Worm (Caenorhabditis elegans) whole organism, L4 larva: ENCODE data around the gene srd-21.

Experiments used
- F49E8.2 ChIP-seq: sonication (generic microtip); optimal IDR thresholded peaks from 2 replicates; lab custom pipeline; 2016; ENCODE audit warnings: missing compliant biosample characterization, mild to moderate bottlenecking, missing genetic modification characterization, borderline replicate concordance
- T26A8.4 ChIP-seq: fragments of 200-800 bp; sonication (Bioruptor generic); IDR thresholded peaks from 2 replicates; pipeline ENCODE4 v1.3.6; 2022; ENCODE audit warnings: missing genetic modification characterization, missing compliant biosample characterization
- Y105C5A.15 ChIP-seq: fragments of 200-800 bp; sonication (Bioruptor generic); IDR thresholded peaks from 2 replicates; pipeline ENCODE4 v1.3.6; 2022; ENCODE audit warnings: missing genetic modification characterization, missing compliant biosample characterization
- Y5F2A.4 ChIP-seq: fragments of 200-800 bp; sonication (Bioruptor generic); optimal IDR thresholded peaks from 2 replicates; lab custom pipeline; 2018; ENCODE audit warnings: mild to moderate bottlenecking, missing genetic modification characterization, missing compliant biosample characterization
- arid-1 ChIP-seq: fragments of 200-800 bp; sonication (Bioruptor generic); conservative IDR thresholded peaks from 2 replicates; pipeline ENCODE4 v1.3.6; 2022; ENCODE audit warnings: missing genetic modification reagents, missing genetic modification characterization, missing compliant biosample characterization
- ceh-44 ChIP-seq: fragments of 200-800 bp; sonication (Bioruptor generic); IDR thresholded peaks from 2 replicates; pipeline ENCODE4 v1.3.6; 2022; ENCODE audit warnings: missing genetic modification reagents, missing genetic modification characterization, missing compliant biosample characterization
- ceh-62 ChIP-seq: sonication (generic microtip); optimal IDR thresholded peaks from 2 replicates; lab custom pipeline; 2017; ENCODE audit warnings: missing biosample characterization, missing genetic modification characterization
- cey-2 ChIP-seq: sonication (generic microtip); optimal IDR thresholded peaks from 3 replicates; lab custom pipeline; 2017; ENCODE audit warnings: missing genetic modification characterization, mild to moderate bottlenecking, missing compliant biosample characterization, antibody characterized with exemption, borderline replicate concordance; ENCODE audit not compliant: insufficient read depth
- ctbp-1 ChIP-seq: fragments of 200-800 bp; sonication (Bioruptor generic); IDR thresholded peaks from 2 replicates; pipeline ENCODE4 v1.3.6; 2022; ENCODE audit warnings: missing genetic modification reagents, missing genetic modification characterization, missing compliant biosample characterization
- daf-12 ChIP-seq: fragments of 150-350 bp; optimal IDR thresholded peaks from 2 replicates; lab custom pipeline; 2014; ENCODE audit warnings: missing biosample characterization, missing genetic modification reagents, missing genetic modification characterization
- dmd-6 ChIP-seq: fragments of 200-800 bp; sonication (Bioruptor generic); IDR thresholded peaks from 2 replicates; pipeline ENCODE4 v1.3.6; 2022; ENCODE audit warnings: missing genetic modification reagents, missing genetic modification characterization, missing compliant biosample characterization
- dpl-1 ChIP-seq: fragments of 150-350 bp; optimal IDR thresholded peaks from 2 replicates; lab custom pipeline; 2014; ENCODE audit warnings: missing biosample characterization, missing genetic modification reagents, missing genetic modification characterization
- duxl-1 ChIP-seq: sonication (generic microtip); optimal IDR thresholded peaks from 2 replicates; lab custom pipeline; 2016; ENCODE audit warnings: mild to moderate bottlenecking, missing genetic modification characterization, moderate library complexity, missing compliant biosample characterization; ENCODE audit not compliant: poor library complexity
- dve-1 ChIP-seq: sonication (generic microtip); optimal IDR thresholded peaks from 2 replicates; lab custom pipeline; 2017; ENCODE audit warnings: antibody characterized with exemption, mild to moderate bottlenecking, missing genetic modification characterization, missing compliant biosample characterization; ENCODE audit not compliant: insufficient read depth
- fos-1 ChIP-seq: fragments of 150-350 bp; optimal IDR thresholded peaks from 2 replicates; lab custom pipeline; 2014; ENCODE audit warnings: missing biosample characterization, missing genetic modification characterization
- hif-1 ChIP-seq, 2 experiments: sonication (generic microtip); optimal IDR thresholded peaks; 2 replicates each; lab custom pipeline; 2016 to 2017; ENCODE audit warnings: missing compliant biosample characterization in 2 of 2, missing genetic modification characterization in 2 of 2, missing genetic modification reagents in 2 of 2, missing genotype in 2 of 2, mild to moderate bottlenecking in 1 of 2
- hlh-30 ChIP-seq: sonication (generic microtip); optimal IDR thresholded peaks from 2 replicates; lab custom pipeline; 2017; ENCODE audit warnings: antibody characterized with exemption, mild to moderate bottlenecking, missing genetic modification characterization, missing compliant biosample characterization; ENCODE audit not compliant: insufficient read depth
- lim-7 ChIP-seq: fragments of 200-800 bp; sonication (Bioruptor generic); IDR thresholded peaks from 2 replicates; pipeline ENCODE4 v1.3.6; 2022; ENCODE audit warnings: missing genetic modification characterization, missing compliant biosample characterization
- lin-1 ChIP-seq: fragments of 200-800 bp; sonication (Bioruptor generic); IDR thresholded peaks from 2 replicates; pipeline ENCODE4 v1.3.6; 2022; ENCODE audit warnings: missing genetic modification reagents, missing genetic modification characterization, missing compliant biosample characterization
- lir-3 ChIP-seq: sonication (generic microtip); optimal IDR thresholded peaks from 2 replicates; lab custom pipeline; 2016; ENCODE audit warnings: mild to moderate bottlenecking, missing genetic modification characterization, missing compliant biosample characterization
- madf-9 ChIP-seq: fragments of 200-800 bp; sonication (Bioruptor generic); conservative IDR thresholded peaks from 2 replicates; pipeline ENCODE4 v1.3.6; 2022; ENCODE audit warnings: missing genetic modification reagents, missing genetic modification characterization, missing compliant biosample characterization
- mdl-1 ChIP-seq, 2 experiments: fragments of 150-350 bp in 1 of 2; sonication (generic microtip) in 1 of 2; optimal IDR thresholded peaks; 2 replicates each; lab custom pipeline; 2014 to 2017; ENCODE audit warnings: missing biosample characterization in 2 of 2, missing genetic modification characterization in 2 of 2
- mdt-29 ChIP-seq: fragments of 200-800 bp; sonication (Bioruptor generic); IDR thresholded peaks from 2 replicates; pipeline ENCODE4 v1.3.6; 2022; ENCODE audit warnings: missing genetic modification reagents, missing genetic modification characterization, missing compliant biosample characterization
- mes-2 ChIP-seq: sonication (generic microtip); optimal IDR thresholded peaks from 2 replicates; lab custom pipeline; 2016; ENCODE audit warnings: missing genotype, mild to moderate bottlenecking, missing genetic modification characterization, missing compliant biosample characterization; ENCODE audit not compliant: poor library complexity, severe bottlenecking
- mxl-2 ChIP-seq: fragments of 200-800 bp; sonication (Bioruptor generic); conservative IDR thresholded peaks from 2 replicates; pipeline ENCODE4 v1.3.6; 2022; ENCODE audit warnings: missing genetic modification reagents, missing genetic modification characterization, missing compliant biosample characterization
- nhr-102 ChIP-seq: sonication (generic microtip); optimal IDR thresholded peaks from 2 replicates; lab custom pipeline; 2016; ENCODE audit warnings: mild to moderate bottlenecking, missing genetic modification characterization, moderate library complexity, missing compliant biosample characterization
- nhr-111 ChIP-seq: fragments of 200-800 bp; sonication (Bioruptor generic); optimal IDR thresholded peaks from 2 replicates; lab custom pipeline; 2018; ENCODE audit warnings: mild to moderate bottlenecking, missing genetic modification characterization, missing compliant biosample characterization
- nhr-237 ChIP-seq: sonication (generic microtip); optimal IDR thresholded peaks from 2 replicates; lab custom pipeline; 2017; ENCODE audit warnings: missing biosample characterization, missing genetic modification characterization
- nhr-42 ChIP-seq: fragments of 200-800 bp; sonication (Bioruptor generic); IDR thresholded peaks from 2 replicates; pipeline ENCODE4 v1.3.6; 2022; ENCODE audit warnings: missing genetic modification characterization, missing compliant biosample characterization
- nhr-77 ChIP-seq: fragments of 150-350 bp; optimal IDR thresholded peaks from 2 replicates; lab custom pipeline; 2014; ENCODE audit warnings: missing biosample characterization, missing genetic modification characterization
- pha-4 ChIP-seq, 2 experiments: fragments of 150-350 bp in 1 of 2; fragments of 200-800 bp in 1 of 2; sonication (Bioruptor generic) in 1 of 2; IDR thresholded peaks in 1 of 2; optimal IDR thresholded peaks in 1 of 2; 2 replicates each; pipeline versions ENCODE4 v1.3.6 to Lab custom; 2014 to 2022; ENCODE audit warnings: missing genetic modification characterization in 2 of 2, missing genetic modification reagents in 2 of 2, missing biosample characterization in 1 of 2, missing compliant biosample characterization in 1 of 2
- pqm-1 ChIP-seq: sonication (generic microtip); optimal IDR thresholded peaks from 2 replicates; lab custom pipeline; 2017; ENCODE audit warnings: missing biosample characterization, missing genetic modification characterization
- sdz-12 ChIP-seq: fragments of 200-800 bp; sonication (Bioruptor generic); optimal IDR thresholded peaks from 2 replicates; lab custom pipeline; 2018; ENCODE audit warnings: mild to moderate bottlenecking, missing genetic modification characterization, missing compliant biosample characterization
- skn-1 ChIP-seq: fragments of 150-350 bp; optimal IDR thresholded peaks from 2 replicates; lab custom pipeline; 2014; ENCODE audit warnings: missing biosample characterization, missing genetic modification characterization
- snpc-1.2 ChIP-seq: fragments of 200-800 bp; sonication (Bioruptor generic); IDR thresholded peaks from 2 replicates; pipeline ENCODE4 v1.3.6; 2022; ENCODE audit warnings: missing genetic modification reagents, missing genetic modification characterization, missing compliant biosample characterization
- snpc-4 ChIP-seq: fragments of 150-350 bp; optimal IDR thresholded peaks from 2 replicates; lab custom pipeline; 2014; ENCODE audit warnings: missing biosample characterization, missing genetic modification characterization
- spr-1 ChIP-seq: sonication (generic microtip); optimal IDR thresholded peaks from 2 replicates; lab custom pipeline; 2016; ENCODE audit warnings: mild to moderate bottlenecking, missing genetic modification characterization, missing compliant biosample characterization
- tra-1 ChIP-seq: fragments of 200-800 bp; sonication (Bioruptor generic); IDR thresholded peaks from 2 replicates; pipeline ENCODE4 v1.3.6; 2022; ENCODE audit warnings: missing genetic modification reagents, missing genetic modification characterization, missing compliant biosample characterization
- unc-130 ChIP-seq: sonication (generic microtip); optimal IDR thresholded peaks from 2 replicates; lab custom pipeline; 2016; ENCODE audit warnings: missing genetic modification reagents, missing genetic modification characterization, missing compliant biosample characterization
- unc-62 ChIP-seq, 3 experiments: fragments of 150-350 bp in 1 of 3; sonication (generic microtip); optimal IDR thresholded peaks in 2 of 3; peaks in 1 of 3; 1 replicate in 1 of 3; 2 replicates in 2 of 3; lab custom pipeline; 2014 to 2017; ENCODE audit warnings: missing biosample characterization in 3 of 3, missing genetic modification characterization in 3 of 3, missing genetic modification reagents in 3 of 3, missing genotype in 1 of 3
- zfp-3 ChIP-seq: fragments of 200-800 bp; sonication (Bioruptor generic); conservative IDR thresholded peaks from 2 replicates; pipeline ENCODE4 v1.3.6; 2022; ENCODE audit warnings: missing genetic modification reagents, missing genetic modification characterization, missing compliant biosample characterization
- zip-11 ChIP-seq: fragments of 200-800 bp; sonication (Bioruptor generic); IDR thresholded peaks from 2 replicates; pipeline ENCODE4 v1.3.6; 2022; ENCODE audit warnings: missing genetic modification characterization, missing compliant biosample characterization
- ztf-7 ChIP-seq: fragments of 150-350 bp; optimal IDR thresholded peaks from 2 replicates; lab custom pipeline; 2014; ENCODE audit warnings: missing biosample characterization, missing genetic modification characterization

Gene srd-21

ce11 chrV:16591992-16592798 lies 37.5 kb upstream of the srd-21 start, which contains the start of gene srh-269 (continued):
- TF ChIP-seq ceh-44 (GFP tag; lab: Robert Waterston, UW) (peak; percentile 69; the same call in 1 of the 2 replicates), mdt-29 (GFP tag; lab: Robert Waterston, UW) (peak; percentile 90), mdl-1 (tag; optimal IDR thresholded peaks at IDR 0.05; lab: Kevin White, UChicago) (no peak), duxl-1 (peak; percentile 84), ceh-62 (tag; lab: Kevin White, UChicago) (no peak), tra-1 (GFP tag; lab: Robert Waterston, UW) (peak; percentile 89), unc-130 (GFP tag; lab: Kevin White, UChicago) (peak; percentile 61), nhr-111 (GFP tag; lab: Kevin White, UChicago) (peak; percentile 65), T26A8.4 (peak; percentile 93), ctbp-1 (peak; percentile 80), zfp-3 (GFP tag; lab: Robert Waterston, UW) (peak; percentile 95), nhr-42 (GFP tag; lab: Robert Waterston, UW) (peak; percentile 83), dpl-1 (GFP tag; lab: Kevin White, UChicago) (peak; percentile 34), lin-1 (GFP tag; lab: Robert Waterston, UW) (peak; percentile 83; the same call in 1 of the 2 replicates), madf-9 (GFP tag; lab: Robert Waterston, UW) (peak; percentile 89), lir-3 (tag; lab: Kevin White, UChicago) (peak; percentile 25), Y105C5A.15 (GFP tag; lab: Robert Waterston, UW) (0 out of 2 replicates have a peak, but pooled peaks have one; percentile 75), snpc-4 (tag; lab: Kevin White, UChicago) (no peak), daf-12 (no peak), ztf-7 (no peak), mxl-2 (GFP tag; lab: Robert Waterston, UW) (no peak), Y5F2A.4 (GFP tag; lab: Kevin White, UChicago) (peak; percentile 66), hif-1 (tag; optimal IDR thresholded peaks at IDR 0.05; lab: Kevin White, UChicago) (peak in 1 of 2 experiments; percentile 71), fos-1 (no peak), mes-2 (peak; percentile 81), sdz-12 (GFP tag; lab: Kevin White, UChicago) (peak; percentile 86), arid-1 (GFP tag; lab: Robert Waterston, UW) (peak; percentile 92)

ce11 chrV:16592947-16593791 lies 36.5 kb upstream of the srd-21 start:
- TF ChIP-seq Y105C5A.15 (GFP tag; lab: Robert Waterston, UW), result 0 out of 2 replicates have a peak, but pooled peaks have one; percentile 14
- TF ChIP-seq F49E8.2 (tag; lab: Kevin White, UChicago), result no peak
- peak; percentile 63 for TF ChIP-seq dmd-6 (GFP tag; lab: Robert Waterston, UW)
- TF ChIP-seq skn-1 (tag; lab: Kevin White, UChicago), result no peak
- TF ChIP-seq snpc-1.2, result no peak
- TF ChIP-seq unc-62 (GFP tag; optimal IDR thresholded peaks at IDR 0.05 in 1 of 2; lab: Kevin White, UChicago), result peak; percentile 2 to 84
- TF ChIP-seq unc-62 (tag; optimal IDR thresholded peaks at IDR 0.05; lab: Kevin White, UChicago), result no peak
- TF ChIP-seq lim-7 (GFP tag; lab: Robert Waterston, UW), result no peak
- peak; percentile 10; the same call in 1 of the 2 replicates for TF ChIP-seq mdt-29 (GFP tag; lab: Robert Waterston, UW)
- TF ChIP-seq pha-4 (GFP tag; IDR thresholded peaks at IDR 0.05; lab: Robert Waterston, UW), result peak; percentile 64; the same call in 1 of the 2 replicates
- no peak for TF ChIP-seq pha-4 (tag; optimal IDR thresholded peaks at IDR 0.05; lab: Kevin White, UChicago)
- peak; percentile 15 for TF ChIP-seq nhr-102
- TF ChIP-seq dve-1, result peak; percentile 41
- peak; percentile 40; the same call in 1 of the 2 replicates for TF ChIP-seq lin-1 (GFP tag; lab: Robert Waterston, UW)
- TF ChIP-seq pqm-1 (tag; lab: Kevin White, UChicago), result peak; percentile 81
- no peak for TF ChIP-seq ceh-62 (tag; lab: Kevin White, UChicago)
- TF ChIP-seq mes-2, result no peak
- no peak for TF ChIP-seq nhr-237 (tag; lab: Kevin White, UChicago)
- peak; percentile 37 for TF ChIP-seq nhr-77
- no peak for TF ChIP-seq cey-2 (tag; lab: Kevin White, UChicago)
- TF ChIP-seq tra-1 (GFP tag; lab: Robert Waterston, UW), result peak; percentile 52; the same call in 1 of the 2 replicates
- TF ChIP-seq spr-1, result no peak
- no peak for TF ChIP-seq zip-11 (GFP tag; lab: Robert Waterston, UW)
- no peak for TF ChIP-seq dpl-1 (GFP tag; lab: Kevin White, UChicago)
- TF ChIP-seq hlh-30 (tag; lab: Kevin White, UChicago), result peak; percentile 43
